Worm (Caenorhabditis elegans) whole organism, L3 larva: Measurements from ENCODE around the gene ech-3.

Source experiments
- R02D3.7 ChIP-seq: fragments of 150-350 bp; optimal IDR thresholded peaks from 2 replicates; lab custom pipeline; 2014; ENCODE audit warnings: missing biosample characterization, missing genetic modification characterization
- aly-2 ChIP-seq: fragments of 150-350 bp; optimal IDR thresholded peaks from 2 replicates; lab custom pipeline; 2014; ENCODE audit warnings: missing biosample characterization, missing genetic modification characterization
- ama-1 ChIP-seq: fragments of 150-350 bp; optimal IDR thresholded peaks from 2 replicates; lab custom pipeline; 2018
- ceh-16 ChIP-seq: sonication (generic microtip); optimal IDR thresholded peaks from 2 replicates; lab custom pipeline; 2017; ENCODE audit warnings: missing biosample characterization, missing genetic modification characterization
- ceh-28 ChIP-seq: fragments of 150-350 bp; optimal IDR thresholded peaks from 2 replicates; lab custom pipeline; 2014; ENCODE audit warnings: missing biosample characterization, missing genetic modification reagents, missing genetic modification characterization
- daf-12 ChIP-seq: fragments of 150-350 bp; optimal IDR thresholded peaks from 2 replicates; lab custom pipeline; 2014; ENCODE audit warnings: missing biosample characterization, missing genetic modification reagents, missing genetic modification characterization
- egl-5 ChIP-seq: fragments of 150-350 bp; optimal IDR thresholded peaks from 2 replicates; lab custom pipeline; 2017; ENCODE audit warnings: missing biosample characterization, missing genetic modification reagents, missing genetic modification characterization, inconsistent platforms
- elt-1 ChIP-seq: fragments of 150-350 bp; optimal IDR thresholded peaks from 2 replicates; lab custom pipeline; 2014; ENCODE audit warnings: missing biosample characterization, missing genetic modification characterization
- elt-2 ChIP-seq: sonication (generic microtip); optimal IDR thresholded peaks from 2 replicates; lab custom pipeline; 2016; ENCODE audit warnings: missing genetic modification reagents, mild to moderate bottlenecking, missing genetic modification characterization, missing compliant biosample characterization
- elt-3 ChIP-seq, 3 experiments: fragments of 150-350 bp in 1 of 3; sonication (generic microtip) in 2 of 3; optimal IDR thresholded peaks; 2 replicates in 2 of 3; 4 replicates in 1 of 3; lab custom pipeline; 2014 to 2017; ENCODE audit warnings: missing biosample characterization in 3 of 3, missing genetic modification characterization in 3 of 3
- fkh-10 ChIP-seq: sonication (generic microtip); optimal IDR thresholded peaks from 2 replicates; lab custom pipeline; 2017; ENCODE audit warnings: missing biosample characterization, missing genetic modification reagents, missing genetic modification characterization
- hmg-11 ChIP-seq: sonication (generic microtip); optimal IDR thresholded peaks from 2 replicates; lab custom pipeline; 2016; ENCODE audit warnings: missing genetic modification characterization, missing compliant biosample characterization
- jun-1 ChIP-seq: fragments of 150-350 bp; optimal IDR thresholded peaks from 2 replicates; lab custom pipeline; 2014; ENCODE audit warnings: missing biosample characterization, missing genetic modification reagents, missing genetic modification characterization
- lin-15B ChIP-seq: fragments of 150-350 bp; optimal IDR thresholded peaks from 2 replicates; lab custom pipeline; 2014; ENCODE audit warnings: missing biosample characterization, missing genetic modification characterization
- lin-39 ChIP-seq: fragments of 150-350 bp; optimal IDR thresholded peaks from 2 replicates; lab custom pipeline; 2018; ENCODE audit warnings: missing biosample characterization, missing genetic modification reagents, missing genetic modification characterization
- lsy-12 ChIP-seq: sonication (generic microtip); optimal IDR thresholded peaks from 2 replicates; lab custom pipeline; 2016; ENCODE audit warnings: mild to moderate bottlenecking, missing genetic modification characterization, missing compliant biosample characterization
- nfya-1 ChIP-seq: sonication (generic microtip); optimal IDR thresholded peaks from 2 replicates; lab custom pipeline; 2017; ENCODE audit warnings: missing genetic modification characterization, mild to moderate bottlenecking, missing compliant biosample characterization, antibody characterized with exemption, moderate library complexity; ENCODE audit not compliant: insufficient read depth
- nhr-23 ChIP-seq: fragments of 150-350 bp; optimal IDR thresholded peaks from 2 replicates; lab custom pipeline; 2014; ENCODE audit warnings: missing biosample characterization, missing genetic modification reagents, missing genetic modification characterization
- nhr-25 ChIP-seq: sonication (generic microtip); optimal IDR thresholded peaks from 2 replicates; lab custom pipeline; 2017; ENCODE audit warnings: missing biosample characterization, missing genetic modification characterization
- nhr-77 ChIP-seq: fragments of 150-350 bp; optimal IDR thresholded peaks from 2 replicates; lab custom pipeline; 2014; ENCODE audit warnings: missing biosample characterization, missing genetic modification characterization
- pha-4 ChIP-seq: fragments of 150-350 bp; optimal IDR thresholded peaks from 2 replicates; lab custom pipeline; 2014; ENCODE audit warnings: missing biosample characterization, missing genetic modification reagents, missing genetic modification characterization
- pqm-1 ChIP-seq: fragments of 150-350 bp; optimal IDR thresholded peaks from 2 replicates; lab custom pipeline; 2017; ENCODE audit warnings: missing biosample characterization, missing genetic modification characterization, inconsistent platforms
- skn-1 ChIP-seq: fragments of 150-350 bp; optimal IDR thresholded peaks from 2 replicates; lab custom pipeline; 2014; ENCODE audit warnings: missing biosample characterization, missing genetic modification characterization
- snpc-4 ChIP-seq: fragments of 150-350 bp; optimal IDR thresholded peaks from 2 replicates; lab custom pipeline; 2014; ENCODE audit warnings: missing biosample characterization, missing genetic modification characterization
- tbx-2 ChIP-seq: sonication (generic microtip); optimal IDR thresholded peaks from 2 replicates; lab custom pipeline; 2016; ENCODE audit warnings: mild to moderate bottlenecking, missing genetic modification characterization, missing compliant biosample characterization
- unc-62 ChIP-seq: fragments of 150-350 bp; sonication (generic microtip); optimal IDR thresholded peaks from 4 replicates; lab custom pipeline; 2014; ENCODE audit warnings: missing biosample characterization, missing genetic modification reagents, missing genetic modification characterization
- ztf-11 ChIP-seq: fragments of 150-350 bp; optimal IDR thresholded peaks from 2 replicates; lab custom pipeline; 2014; ENCODE audit warnings: missing biosample characterization, missing genetic modification characterization
- ztf-4 ChIP-seq: fragments of 150-350 bp; optimal IDR thresholded peaks from 2 replicates; lab custom pipeline; 2014; ENCODE audit warnings: missing biosample characterization, missing genetic modification characterization

ech-3 gene

DNA sequence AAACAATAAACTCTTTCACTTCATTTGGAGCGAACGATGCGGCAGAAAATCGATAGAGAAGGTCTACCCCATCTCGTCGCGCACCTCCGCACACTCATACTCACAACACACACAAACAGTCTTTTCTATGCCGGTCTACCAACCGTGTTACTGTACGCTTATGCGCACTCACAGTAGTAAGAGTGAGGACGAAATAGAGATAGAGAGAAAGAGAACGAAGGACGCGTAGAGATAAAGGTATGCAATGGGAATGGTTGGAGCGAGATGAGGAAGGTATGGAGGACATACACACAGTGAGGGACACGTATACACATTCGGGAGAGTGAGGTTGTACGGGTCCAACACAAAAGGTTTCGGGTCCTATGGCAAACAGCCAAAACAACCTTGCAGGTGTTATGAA lies 43.2 kb upstream of the ech-3 start (continued):
- TF ChIP-seq snpc-4 (tag; lab: Kevin White, UChicago) = no peak

DNA sequence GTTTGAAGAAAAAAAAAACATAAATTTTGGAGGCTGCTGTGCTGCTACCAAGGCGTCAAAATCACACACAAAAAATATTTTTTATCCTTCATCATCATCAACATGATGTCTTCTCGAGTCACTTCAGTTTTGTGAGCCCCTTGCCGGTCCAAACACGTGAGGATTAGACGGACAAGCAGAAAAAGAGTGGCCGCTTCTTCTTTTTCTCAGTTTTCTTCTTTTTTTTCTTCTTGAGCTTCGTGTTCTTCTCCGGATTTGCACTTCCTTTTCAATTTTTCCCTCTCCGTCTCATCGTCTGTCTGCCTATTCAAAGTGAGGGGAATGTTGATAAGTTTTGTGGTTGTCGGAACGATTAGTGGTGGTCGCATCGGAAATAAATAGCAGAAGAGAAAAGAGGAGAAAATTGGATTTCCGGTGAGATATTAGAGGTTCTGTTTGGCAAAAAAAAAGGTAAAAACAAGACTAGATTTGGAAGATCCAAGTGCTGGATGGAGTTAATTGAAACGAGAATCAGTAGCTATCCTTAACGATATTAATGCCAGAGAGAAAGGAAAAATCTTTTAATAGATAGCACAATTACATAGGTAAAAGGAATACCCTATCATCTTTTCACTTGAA lies 41.5 kb upstream of the ech-3 start:
- TF ChIP-seq aly-2 (tag; lab: Kevin White, UChicago) = no peak
- peak; percentile 30 for TF ChIP-seq lin-15B (tag; lab: Kevin White, UChicago)
- peak; percentile 43 for TF ChIP-seq snpc-4 (tag; lab: Kevin White, UChicago)
- TF ChIP-seq jun-1 (tag; lab: Kevin White, UChicago) = no peak
- peak; percentile 56 for TF ChIP-seq nfya-1 (tag; lab: Kevin White, UChicago)
- TF ChIP-seq R02D3.7 (tag; lab: Kevin White, UChicago) = no peak
- TF ChIP-seq fkh-10 (GFP tag; lab: Kevin White, UChicago) = peak; percentile 34
- TF ChIP-seq elt-1 (tag; lab: Kevin White, UChicago) = peak; percentile 43
- TF ChIP-seq lin-39 = peak; percentile 77
- TF ChIP-seq, all 47 proteins: peak for 6

DNA sequence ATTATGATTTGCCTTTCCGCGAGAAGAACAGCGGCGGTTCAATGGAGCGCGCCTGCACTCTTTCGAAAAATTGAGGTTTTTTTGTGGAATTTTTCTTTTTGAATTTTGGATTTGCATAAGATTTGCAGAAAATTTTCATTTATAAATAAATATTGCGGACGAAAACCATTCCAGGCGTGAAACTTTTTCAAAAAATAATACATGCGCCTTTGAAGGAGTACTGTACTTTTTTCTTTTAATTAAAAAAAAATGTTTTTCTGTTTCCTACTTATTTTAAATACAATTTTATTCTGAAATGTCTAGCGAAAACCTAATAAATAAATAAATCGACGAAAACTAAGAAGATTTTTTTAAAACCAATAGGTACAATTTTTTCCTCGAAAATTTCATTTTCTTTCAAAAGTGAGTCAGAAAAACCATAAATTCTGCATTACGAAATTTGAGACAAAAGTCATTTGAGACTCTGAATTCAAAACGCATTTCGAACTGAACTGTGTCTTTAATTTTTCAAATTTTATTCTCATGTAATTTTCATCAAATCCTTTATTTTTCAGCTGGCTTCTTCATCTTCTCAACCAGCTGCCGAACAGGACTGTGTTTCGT lies 40.9 kb upstream of the ech-3 start, which contains the start of gene F26D11.1:
TSS of gene F26D11.1 (plus strand) at position 553 of the 603 bp plus-strand sequence.
- TF ChIP-seq hmg-11 (tag; lab: Kevin White, UChicago) (no peak), ceh-16 (tag; lab: Kevin White, UChicago) (no peak), ztf-11 (tag; lab: Kevin White, UChicago) (no peak), aly-2 (tag; lab: Kevin White, UChicago) (no peak), nhr-77 (no peak)

DNA sequence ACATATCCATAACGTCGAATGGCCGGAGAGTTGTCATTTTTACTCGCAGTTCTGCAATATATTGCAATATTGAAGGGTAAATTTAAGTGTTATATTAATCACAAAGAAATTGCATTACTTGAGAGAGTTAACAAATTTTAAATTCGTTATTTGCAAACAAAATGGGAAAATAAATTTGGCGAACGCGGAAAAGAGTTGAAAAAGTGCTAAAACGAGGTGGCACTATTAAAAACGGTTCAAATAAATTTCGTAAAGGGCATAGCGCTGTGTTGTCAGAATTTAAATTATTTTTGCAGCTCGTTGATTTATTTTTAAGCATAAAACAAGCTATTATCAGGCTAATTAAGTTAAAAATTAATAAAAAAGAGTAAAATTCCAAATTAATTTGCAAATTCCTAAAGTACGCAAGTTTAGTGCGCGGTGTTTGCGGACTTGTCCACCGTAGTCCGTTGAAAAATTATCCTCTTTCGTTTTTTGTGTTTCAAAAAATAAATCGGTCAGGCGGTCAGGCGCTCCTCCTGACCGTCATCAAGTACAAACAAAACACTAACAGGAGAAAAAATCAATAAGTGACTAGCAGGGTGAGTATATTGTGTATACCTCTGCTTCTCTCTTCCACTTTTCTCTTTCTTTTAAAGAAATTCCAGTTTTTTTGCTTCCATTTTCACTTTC lies 38.5 kb upstream of the ech-3 start, which contains the start of the genes natb-1 and abhd-12:
TSS of gene natb-1 (minus strand) at position 51 of the 672 bp plus-strand sequence.
TSS of gene abhd-12 (plus strand) at position 499 of the 672 bp plus-strand sequence.
- peak; percentile 67 for TF ChIP-seq nfya-1 (tag; lab: Kevin White, UChicago)
- TF ChIP-seq ztf-4 (tag; lab: Kevin White, UChicago) = no peak
- peak; percentile 20 for TF ChIP-seq elt-2 (tag; lab: Kevin White, UChicago)
- TF ChIP-seq aly-2 (tag; lab: Kevin White, UChicago) = no peak
- TF ChIP-seq tbx-2 (tag; lab: Kevin White, UChicago) = no peak
- peak; percentile 21 for TF ChIP-seq pqm-1 (tag; lab: Kevin White, UChicago)
- TF ChIP-seq nhr-25 (tag; lab: Kevin White, UChicago) = peak; percentile 29
- TF ChIP-seq nhr-23 (tag; lab: Kevin White, UChicago) = peak; percentile 41
- peak; percentile 56 for TF ChIP-seq hmg-11 (tag; lab: Kevin White, UChicago)
- peak; percentile 66 for TF ChIP-seq snpc-4 (tag; lab: Kevin White, UChicago)
- peak; percentile 87 for TF ChIP-seq pha-4 (tag; lab: Kevin White, UChicago)
- TF ChIP-seq elt-3 (tag; optimal IDR thresholded peaks at IDR 0.05; lab: Kevin White, UChicago) = no peak
- peak; percentile 42 for TF ChIP-seq egl-5 (tag; lab: Kevin White, UChicago)
- TF ChIP-seq ceh-28 = peak; percentile 58
- TF ChIP-seq lsy-12 (tag; lab: Kevin White, UChicago) = no peak
- no peak for TF ChIP-seq ama-1 (lab: Kevin White, UChicago)

DNA sequence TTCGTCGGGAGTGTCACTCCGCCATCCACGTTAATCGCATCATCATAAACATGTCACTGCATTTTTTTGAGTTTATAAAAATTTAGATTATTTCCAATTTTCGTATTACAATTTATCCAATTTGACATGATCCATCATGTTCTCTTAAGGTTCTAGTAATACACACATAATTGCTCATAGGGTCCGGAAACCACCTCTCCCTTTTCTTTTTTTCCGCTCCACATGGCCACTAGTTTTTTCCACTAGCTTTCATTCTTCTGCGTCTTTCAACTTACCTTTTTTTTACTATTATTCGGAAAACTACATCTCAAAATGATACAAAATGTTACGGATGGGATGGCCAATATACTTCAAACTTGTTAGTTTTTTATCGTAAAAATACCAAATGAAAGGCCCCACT lies 36.2 kb upstream of the ech-3 start, which contains the start of gene Y97E10AL.1:
TSS of gene Y97E10AL.1 (plus strand) at position 301 of the 400 bp plus-strand sequence.
- TF ChIP-seq daf-12 (tag; lab: Kevin White, UChicago) = no peak
- no peak for TF ChIP-seq nhr-77
- TF ChIP-seq skn-1 (tag; lab: Kevin White, UChicago) = no peak
- no peak for TF ChIP-seq lsy-12 (tag; lab: Kevin White, UChicago)
- TF ChIP-seq ama-1 (lab: Kevin White, UChicago) = no peak
- TF ChIP-seq unc-62 (GFP tag; lab: Kevin White, UChicago) = no peak
- TF ChIP-seq, all 47 proteins: peak for 0
